Fruit fly (Drosophila melanogaster) whole organism, prepupa: Measurements from ENCODE around the gene tai.

Experiments
- Blimp-1 ChIP-seq: fragments of 200-800 bp; sonication (Bioruptor generic); optimal IDR thresholded peaks from 3 replicates; lab custom pipeline; 2017; ENCODE audit warnings: missing biosample characterization, missing genetic modification characterization, mild to moderate bottlenecking, moderate library complexity, missing genetic modification reagents
- CG10631 ChIP-seq: fragments of 200-800 bp; sonication (Bioruptor generic); optimal IDR thresholded peaks from 2 replicates; lab custom pipeline; 2016; ENCODE audit warnings: missing biosample characterization, missing genetic modification characterization
- CG10669 ChIP-seq: fragments of 200-800 bp; sonication (Bioruptor generic); optimal IDR thresholded peaks from 3 replicates; lab custom pipeline; 2018; ENCODE audit warnings: missing biosample characterization, mild to moderate bottlenecking, missing genetic modification characterization, moderate library complexity
- CG11294 ChIP-seq: fragments of 200-800 bp; sonication (Bioruptor generic); IDR thresholded peaks from 2 replicates; pipeline ENCODE4 v1.3.6; 2022; ENCODE audit warnings: missing biosample characterization, missing genetic modification characterization
- CG11902 ChIP-seq: fragments of 200-800 bp; sonication (Bioruptor generic); optimal IDR thresholded peaks from 3 replicates; lab custom pipeline; 2016; ENCODE audit warnings: missing biosample characterization, missing genetic modification characterization
- CG32006 ChIP-seq: fragments of 200-800 bp; sonication (Bioruptor generic); optimal IDR thresholded peaks from 3 replicates; lab custom pipeline; 2017; ENCODE audit warnings: missing biosample characterization, mild to moderate bottlenecking, missing genetic modification characterization
- CG34406 ChIP-seq: fragments of 200-800 bp; sonication (Bioruptor generic); optimal IDR thresholded peaks from 3 replicates; lab custom pipeline; 2016; ENCODE audit warnings: missing biosample characterization, missing genetic modification characterization
- CG3919 ChIP-seq: fragments of 200-800 bp; sonication (Bioruptor generic); optimal IDR thresholded peaks from 3 replicates; lab custom pipeline; 2016; ENCODE audit warnings: missing biosample characterization, missing genetic modification characterization
- CG4318 ChIP-seq: fragments of 200-800 bp; sonication (Bioruptor generic); optimal IDR thresholded peaks from 3 replicates; lab custom pipeline; 2017; ENCODE audit warnings: missing biosample characterization, mild to moderate bottlenecking, missing genetic modification characterization
- CG6163 ChIP-seq: fragments of 200-800 bp; sonication (Bioruptor generic); IDR thresholded peaks from 3 replicates; pipeline ENCODE4 v1.3.6; 2022; ENCODE audit warnings: missing biosample characterization, missing genetic modification characterization
- CG6276 ChIP-seq: fragments of 200-800 bp; sonication (Bioruptor generic); optimal IDR thresholded peaks from 2 replicates; lab custom pipeline; 2017; ENCODE audit warnings: missing biosample characterization, mild to moderate bottlenecking, missing genetic modification characterization
- CG6808 ChIP-seq: fragments of 200-800 bp; sonication (Bioruptor generic); optimal IDR thresholded peaks from 3 replicates; lab custom pipeline; 2017; ENCODE audit warnings: missing biosample characterization, missing genetic modification characterization, mild to moderate bottlenecking, moderate library complexity, missing genetic modification reagents
- CG6854 ChIP-seq: fragments of 200-800 bp; sonication (Bioruptor generic); optimal IDR thresholded peaks from 2 replicates; lab custom pipeline; 2017; ENCODE audit warnings: missing biosample characterization, mild to moderate bottlenecking, missing genetic modification characterization
- CG8119 ChIP-seq: fragments of 200-800 bp; sonication (Bioruptor generic); IDR thresholded peaks from 3 replicates; pipeline ENCODE4 v1.3.6; 2022; ENCODE audit warnings: missing biosample characterization, missing genetic modification characterization
- CG9139 ChIP-seq: fragments of 200-800 bp; sonication (Bioruptor generic); optimal IDR thresholded peaks from 3 replicates; lab custom pipeline; 2017; ENCODE audit warnings: missing biosample characterization, mild to moderate bottlenecking, missing genetic modification characterization
- Eip75B ChIP-seq: fragments of 200-800 bp; sonication (Bioruptor generic); optimal IDR thresholded peaks from 3 replicates; lab custom pipeline; 2016; ENCODE audit warnings: missing biosample characterization, missing genetic modification characterization
- Eip78C ChIP-seq: fragments of 200-800 bp; sonication (Bioruptor generic); peaks from one replicate; lab custom pipeline; 2016; ENCODE audit warnings: missing biosample characterization, missing genetic modification characterization
- Eip93F ChIP-seq: fragments of 200-800 bp; sonication (Bioruptor generic); optimal IDR thresholded peaks from 2 replicates; lab custom pipeline; 2016; ENCODE audit warnings: missing biosample characterization, mild to moderate bottlenecking, missing genetic modification characterization
- Ets21C ChIP-seq: fragments of 200-800 bp; sonication (Bioruptor generic); optimal IDR thresholded peaks from 3 replicates; lab custom pipeline; 2016; ENCODE audit warnings: missing biosample characterization, missing genetic modification characterization
- Gug ChIP-seq: fragments of 200-800 bp; sonication (Bioruptor generic); IDR thresholded peaks from 2 replicates; pipeline ENCODE4 v1.3.6; 2022; ENCODE audit warnings: missing biosample characterization, missing genetic modification characterization
- Hr39 ChIP-seq: fragments of 200-800 bp; sonication (Bioruptor generic); optimal IDR thresholded peaks from 2 replicates; lab custom pipeline; 2016; ENCODE audit warnings: missing biosample characterization, missing genetic modification characterization
- Hr4 ChIP-seq: fragments of 200-800 bp; sonication (Bioruptor generic); optimal IDR thresholded peaks from 3 replicates; lab custom pipeline; 2016; ENCODE audit warnings: missing biosample characterization, missing genetic modification characterization
- Met ChIP-seq: fragments of 200-800 bp; sonication (Bioruptor generic); optimal IDR thresholded peaks from 3 replicates; lab custom pipeline; 2016; ENCODE audit warnings: missing biosample characterization, missing genetic modification characterization
- Smox ChIP-seq: fragments of 200-800 bp; sonication (Bioruptor generic); optimal IDR thresholded peaks from 3 replicates; lab custom pipeline; 2016; ENCODE audit warnings: missing biosample characterization, missing genetic modification characterization
- Sox14 ChIP-seq: fragments of 200-800 bp; sonication (Bioruptor generic); optimal IDR thresholded peaks from 3 replicates; lab custom pipeline; 2016; ENCODE audit warnings: missing biosample characterization, missing genetic modification characterization
- acj6 ChIP-seq: fragments of 200-800 bp; sonication (Bioruptor generic); optimal IDR thresholded peaks from 3 replicates; lab custom pipeline; 2016; ENCODE audit warnings: missing biosample characterization, missing genetic modification characterization
- cyc ChIP-seq: fragments of 200-800 bp; sonication (Bioruptor generic); optimal IDR thresholded peaks from 3 replicates; lab custom pipeline; 2016; ENCODE audit warnings: missing biosample characterization, missing genetic modification characterization
- dsx ChIP-seq: fragments of 200-800 bp; optimal IDR thresholded peaks from 3 replicates; lab custom pipeline; 2019; ENCODE audit warnings: missing biosample characterization, mild to moderate bottlenecking, missing genetic modification characterization, moderate library complexity; ENCODE audit not compliant: poor library complexity, severe bottlenecking
- fd59A ChIP-seq: fragments of 200-800 bp; sonication (Bioruptor generic); optimal IDR thresholded peaks from 2 replicates; lab custom pipeline; 2017; ENCODE audit warnings: missing biosample characterization, mild to moderate bottlenecking, missing genetic modification characterization, missing genetic modification reagents
- fd85E ChIP-seq: fragments of 200-800 bp; sonication (Bioruptor generic); optimal IDR thresholded peaks from 3 replicates; lab custom pipeline; 2016; ENCODE audit warnings: missing biosample characterization, missing genetic modification characterization
- lz ChIP-seq: fragments of 200-800 bp; sonication (Bioruptor generic); optimal IDR thresholded peaks from 3 replicates; lab custom pipeline; 2016; ENCODE audit warnings: missing biosample characterization, missing genetic modification characterization
- net ChIP-seq: fragments of 200-800 bp; sonication (Bioruptor generic); optimal IDR thresholded peaks from 3 replicates; lab custom pipeline; 2016; ENCODE audit warnings: missing biosample characterization, missing genetic modification characterization
- spab ChIP-seq: fragments of 200-800 bp; sonication (Bioruptor generic); optimal IDR thresholded peaks from 2 replicates; lab custom pipeline; 2017; ENCODE audit warnings: missing biosample characterization, mild to moderate bottlenecking, missing genetic modification characterization, missing genetic modification reagents
- ss ChIP-seq, 2 experiments: fragments of 200-800 bp; sonication (Bioruptor generic); optimal IDR thresholded peaks; 2 replicates in 1 of 2; 3 replicates in 1 of 2; lab custom pipeline; 2017 to 2018; ENCODE audit warnings: mild to moderate bottlenecking in 2 of 2, missing biosample characterization in 2 of 2, missing genetic modification characterization in 2 of 2, moderate library complexity in 1 of 2
- svp ChIP-seq: fragments of 200-800 bp; sonication (Bioruptor generic); peaks from one replicate; lab custom pipeline; 2016; ENCODE audit warnings: missing biosample characterization, missing genetic modification characterization
- vri ChIP-seq: fragments of 200-800 bp; sonication (Bioruptor generic); optimal IDR thresholded peaks from 3 replicates; lab custom pipeline; 2016; ENCODE audit warnings: missing biosample characterization, mild to moderate bottlenecking, missing genetic modification characterization

tai gene

DNA sequence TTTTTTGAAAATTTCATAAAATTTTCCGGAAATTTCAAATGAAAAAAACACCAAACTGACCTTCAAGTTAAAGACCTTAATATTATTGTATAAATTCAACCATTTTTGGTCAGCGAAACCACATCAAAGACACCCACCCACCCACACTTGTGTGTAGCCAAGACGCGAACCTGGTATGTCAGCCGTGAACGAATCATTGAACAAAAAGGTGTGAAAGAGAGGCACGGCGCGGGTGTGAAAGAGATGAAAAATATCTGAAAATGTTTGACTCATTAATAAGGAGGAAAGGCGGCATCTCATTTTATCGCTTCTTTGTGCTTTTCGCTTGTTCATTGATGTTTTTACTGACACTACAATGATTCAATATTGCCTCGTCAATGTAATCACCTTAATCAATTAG lies 8.2 kb upstream of the tai start:
- no peak for TF ChIP-seq lz (GFP tag; lab: Kevin White, UChicago)
- peak; percentile 71 for TF ChIP-seq Sox14 (GFP tag; lab: Kevin White, UChicago)
- TF ChIP-seq, all 60 proteins: peak for 1

DNA sequence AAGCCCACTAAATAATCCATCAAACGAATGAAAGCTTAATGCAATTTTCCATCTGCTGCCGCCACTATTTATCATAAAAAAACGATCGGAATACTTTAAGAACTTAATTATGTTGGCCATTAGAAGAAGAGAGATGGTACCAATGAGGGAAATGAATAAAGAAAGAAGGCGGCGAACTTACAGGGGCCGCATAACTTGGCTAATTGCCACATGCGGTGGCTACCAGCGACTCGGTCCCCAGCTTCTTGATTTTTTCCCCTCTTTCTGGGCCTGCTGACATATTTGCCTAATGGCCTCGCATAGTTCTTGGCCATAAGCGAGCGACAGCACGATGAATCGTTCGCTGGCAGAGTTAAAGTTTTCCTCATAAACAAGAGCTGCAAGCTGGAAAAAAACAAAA lies 6.5 kb upstream of the tai start:
- TF ChIP-seq CG10669 (no peak), CG11294 (GFP tag; lab: Robert Waterston, UW) (no peak), CG11902 (GFP tag; lab: Kevin White, UChicago) (no peak), dsx (GFP tag; lab: Kevin White, UChicago) (no peak), CG6163 (GFP tag; lab: Robert Waterston, UW) (no peak), Hr4 (GFP tag; lab: Kevin White, UChicago) (no peak), Hr39 (GFP tag; lab: Kevin White, UChicago) (no peak), Eip75B (GFP tag; lab: Kevin White, UChicago) (no peak), CG4318 (GFP tag; lab: Kevin White, UChicago) (no peak), CG6808 (GFP tag; lab: Kevin White, UChicago) (no peak), CG6276 (GFP tag; lab: Kevin White, UChicago) (no peak), Blimp-1 (no peak), vri (GFP tag; lab: Kevin White, UChicago) (no peak), CG9139 (GFP tag; lab: Kevin White, UChicago) (no peak), Sox14 (GFP tag; lab: Kevin White, UChicago) (no peak), fd85E (GFP tag; lab: Kevin White, UChicago) (no peak), fd59A (GFP tag; lab: Kevin White, UChicago) (no peak), Eip93F (GFP tag; lab: Kevin White, UChicago) (no peak), net (GFP tag; lab: Kevin White, UChicago) (no peak)

DNA sequence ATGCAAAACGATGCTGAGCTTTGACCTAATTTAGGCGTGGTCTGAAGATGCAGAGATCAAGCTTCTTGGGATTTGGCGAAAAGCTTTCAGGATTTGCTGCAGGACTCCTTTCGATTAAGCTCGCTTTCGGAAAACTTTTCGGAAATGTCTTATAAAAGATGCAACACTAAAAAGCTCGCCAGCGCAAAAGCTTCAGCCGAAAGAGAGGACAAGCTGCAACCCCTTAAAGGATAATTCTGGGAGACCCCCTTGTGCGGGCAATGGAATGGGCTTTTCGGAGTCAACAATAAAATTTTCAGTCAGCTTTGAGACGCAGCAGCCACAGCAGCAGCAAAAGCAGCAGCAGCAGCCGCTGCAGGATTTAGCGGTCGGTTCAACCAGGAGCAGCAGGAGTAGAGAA lies 2.6 kb upstream of the tai start, which contains the start of gene CG13108:
Gene CG13108, plus strand, starts transcription at position 301 of the 400 bp plus-strand sequence.
- TF ChIP-seq Ets21C (GFP tag; lab: Kevin White, UChicago), result no peak
- no peak for TF ChIP-seq fd59A (GFP tag; lab: Kevin White, UChicago)
- TF ChIP-seq Blimp-1, result no peak
- no peak for TF ChIP-seq CG6854 (GFP tag; lab: Kevin White, UChicago)
- TF ChIP-seq Sox14 (GFP tag; lab: Kevin White, UChicago), result no peak
- no peak for TF ChIP-seq Gug (GFP tag; lab: Robert Waterston, UW)
- TF ChIP-seq acj6 (GFP tag; lab: Kevin White, UChicago), result no peak
- TF ChIP-seq CG10631 (GFP tag; lab: Kevin White, UChicago), result no peak
- no peak for TF ChIP-seq CG9139 (GFP tag; lab: Kevin White, UChicago)
- TF ChIP-seq spab (GFP tag; lab: Kevin White, UChicago), result no peak
- TF ChIP-seq Hr4 (GFP tag; lab: Kevin White, UChicago), result no peak
- TF ChIP-seq CG6276 (GFP tag; lab: Kevin White, UChicago), result no peak
- TF ChIP-seq Met (GFP tag; lab: Kevin White, UChicago), result no peak
- no peak for TF ChIP-seq CG32006 (GFP tag; lab: Kevin White, UChicago)

DNA sequence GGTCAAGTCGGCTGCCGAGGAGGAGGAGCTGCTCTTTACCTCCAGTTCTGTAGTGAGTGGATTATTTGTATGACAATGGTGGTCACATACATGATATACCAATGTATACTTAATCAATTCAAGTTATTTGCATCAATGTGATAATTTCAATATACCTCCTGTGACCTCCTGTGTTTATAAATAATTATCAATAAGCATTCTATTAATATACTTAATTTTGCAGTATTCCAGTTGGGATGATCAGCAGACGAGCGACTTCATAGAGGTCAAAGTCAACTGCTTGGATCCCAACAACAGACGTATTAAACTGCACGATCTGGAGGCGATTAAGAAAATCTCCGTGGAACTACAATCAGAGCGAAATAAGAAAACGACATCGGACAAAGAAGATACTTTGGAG lies 1.8 kb upstream of the tai start:
- TF ChIP-seq Hr39 (GFP tag; lab: Kevin White, UChicago), result no peak
- TF ChIP-seq Sox14 (GFP tag; lab: Kevin White, UChicago), result no peak
- TF ChIP-seq CG3919 (GFP tag; lab: Kevin White, UChicago), result no peak
- peak; percentile 58 for TF ChIP-seq Eip78C
- no peak for TF ChIP-seq spab (GFP tag; lab: Kevin White, UChicago)
- TF ChIP-seq cyc, result no peak
- TF ChIP-seq CG8119 (GFP tag; lab: Robert Waterston, UW), result no peak
- peak; percentile 91 for TF ChIP-seq svp (GFP tag; lab: Kevin White, UChicago)
- TF ChIP-seq CG34406 (GFP tag; lab: Kevin White, UChicago), result no peak
- TF ChIP-seq CG11902 (GFP tag; lab: Kevin White, UChicago), result no peak
- TF ChIP-seq Smox (GFP tag; lab: Kevin White, UChicago), result no peak
- peak in 1 of 2 experiments; percentile 18 for TF ChIP-seq ss (GFP tag; optimal IDR thresholded peaks at IDR 0.05; lab: Kevin White, UChicago)
